Fruit fly (Drosophila melanogaster) whole organism, embryonic: Measurements from ENCODE around the gene Orco.

ENCODE experiments used
- CG12071 ChIP-seq: fragments of 200-800 bp; sonication (Bioruptor generic); optimal IDR thresholded peaks from 3 replicates; lab custom pipeline; 2018; ENCODE audit warnings: missing biosample characterization, mild to moderate bottlenecking, missing genetic modification characterization
- CG13424 ChIP-seq: fragments of 200-800 bp; sonication (Bioruptor generic); optimal IDR thresholded peaks from 2 replicates; lab custom pipeline; 2019; ENCODE audit warnings: missing biosample characterization, mild to moderate bottlenecking, missing genetic modification characterization, moderate library complexity
- CG4820 ChIP-seq: fragments of 200-800 bp; sonication (Bioruptor generic); optimal IDR thresholded peaks from 3 replicates; lab custom pipeline; 2016; ENCODE audit warnings: missing biosample characterization, missing genetic modification characterization
- CG9215 ChIP-seq: fragments of 200-800 bp; sonication (Bioruptor generic); IDR thresholded peaks from 2 replicates; pipeline ENCODE4 v1.3.6; 2022; ENCODE audit warnings: missing biosample characterization, missing genetic modification characterization
- Dfd ChIP-seq, 2 experiments: fragments of >200 bp; optimal IDR thresholded peaks; 2 replicates each; lab custom pipeline; 2017; ENCODE audit warnings: missing biosample characterization in 2 of 2, missing genetic modification characterization in 2 of 2
- ara ChIP-seq: fragments of 200-800 bp; sonication (Bioruptor generic); IDR thresholded peaks from 2 replicates; pipeline ENCODE4 v1.3.6; 2022; ENCODE audit warnings: missing biosample characterization, missing genetic modification characterization
- bsh ChIP-seq, 2 experiments: fragments of 200-800 bp; sonication (Bioruptor generic); optimal IDR thresholded peaks; 2 replicates each; lab custom pipeline; 2017 to 2018; ENCODE audit warnings: mild to moderate bottlenecking in 2 of 2, missing biosample characterization in 2 of 2, missing genetic modification characterization in 2 of 2, moderate library complexity in 1 of 2
- emc ChIP-seq: fragments of 200-800 bp; sonication (Bioruptor generic); optimal IDR thresholded peaks from 2 replicates; lab custom pipeline; 2016; ENCODE audit warnings: missing biosample characterization, missing genetic modification characterization
- pho ChIP-seq: fragments of 200-800 bp; sonication (Bioruptor generic); optimal IDR thresholded peaks from 2 replicates; lab custom pipeline; 2016; ENCODE audit warnings: missing biosample characterization, missing genetic modification characterization
- prd ChIP-seq, 3 experiments: fragments of >200 bp in 2 of 3; fragments of 200-800 bp in 1 of 3; sonication (Bioruptor generic) in 1 of 3; optimal IDR thresholded peaks in 2 of 3; IDR thresholded peaks in 1 of 3; 2 replicates in 2 of 3; 3 replicates in 1 of 3; pipeline versions ENCODE4 v1.3.6 to Lab custom; 2017 to 2022; ENCODE audit warnings: missing biosample characterization in 1 of 3, missing genetic modification characterization in 1 of 3
- zf30C ChIP-seq: fragments of 200-800 bp; sonication (Bioruptor generic); optimal IDR thresholded peaks from 3 replicates; lab custom pipeline; 2018; ENCODE audit warnings: missing biosample characterization, mild to moderate bottlenecking, missing genetic modification characterization

- no peak for TF ChIP-seq CG4820 (GFP tag; lab: Kevin White, UChicago)
- TF ChIP-seq CG9215 (GFP tag; lab: Robert Waterston, UW) = no peak
- TF ChIP-seq zf30C (GFP tag; lab: Kevin White, UChicago) = no peak
- TF ChIP-seq emc (GFP tag; lab: Kevin White, UChicago) = no peak
- TF ChIP-seq ara (GFP tag; lab: Robert Waterston, UW) = no peak
- no peak for TF ChIP-seq CG12071 (GFP tag; lab: Kevin White, UChicago)
- no peak for TF ChIP-seq CG13424 (tag; lab: Kevin White, UChicago)
- no peak for TF ChIP-seq prd (optimal IDR thresholded peaks at IDR 0.05; lab: Kevin White, UChicago)
- no peak for TF ChIP-seq prd (GFP tag; IDR thresholded peaks at IDR 0.05; lab: Robert Waterston, UW)
- no peak for TF ChIP-seq pho (GFP tag; lab: Kevin White, UChicago)
- TF ChIP-seq bsh (GFP tag; optimal IDR thresholded peaks at IDR 0.05; lab: Kevin White, UChicago) = no peak
- no peak for TF ChIP-seq Dfd (GFP tag; optimal IDR thresholded peaks at IDR 0.05; lab: Kevin White, UChicago)
These were observed 17.6 kb upstream of the Orco start for dm6 chr3R:5429786-5430185.
